Fruit fly (Drosophila melanogaster) whole organism, embryonic: ENCODE data around the gene Gr93d.

Experiments
- BEAF-32 ChIP-seq: fragments of 200-800 bp; sonication (Bioruptor generic); optimal IDR thresholded peaks from 3 replicates; lab custom pipeline; 2017; ENCODE audit warnings: missing biosample characterization, missing genetic modification characterization, mild to moderate bottlenecking, moderate library complexity, missing genetic modification reagents
- Bdp1 ChIP-seq: fragments of 200-800 bp; sonication (Bioruptor generic); optimal IDR thresholded peaks from 3 replicates; lab custom pipeline; 2016; ENCODE audit warnings: missing biosample characterization, missing genetic modification characterization
- CG10147 ChIP-seq: fragments of 200-800 bp; sonication (Bioruptor generic); optimal IDR thresholded peaks from 2 replicates; lab custom pipeline; 2019; ENCODE audit warnings: missing biosample characterization, mild to moderate bottlenecking, missing genetic modification characterization, moderate library complexity
- CG10267 ChIP-seq: fragments of 200-800 bp; sonication (Bioruptor generic); optimal IDR thresholded peaks from 2 replicates; lab custom pipeline; 2018; ENCODE audit warnings: missing biosample characterization, mild to moderate bottlenecking, missing genetic modification characterization, moderate library complexity
- CG10654 ChIP-seq: fragments of 200-800 bp; sonication (Bioruptor generic); optimal IDR thresholded peaks from 2 replicates; lab custom pipeline; 2016; ENCODE audit warnings: missing biosample characterization, missing genetic modification characterization
- CG10959 ChIP-seq: fragments of 200-800 bp; sonication (Bioruptor generic); IDR thresholded peaks from 2 replicates; pipeline ENCODE4 v1.3.6; 2022; ENCODE audit warnings: missing biosample characterization, missing genetic modification characterization
- CG12071 ChIP-seq: fragments of 200-800 bp; sonication (Bioruptor generic); optimal IDR thresholded peaks from 3 replicates; lab custom pipeline; 2018; ENCODE audit warnings: missing biosample characterization, mild to moderate bottlenecking, missing genetic modification characterization
- CG12769 ChIP-seq: fragments of 200-800 bp; sonication (Bioruptor generic); optimal IDR thresholded peaks from 2 replicates; lab custom pipeline; 2019; ENCODE audit warnings: missing biosample characterization, mild to moderate bottlenecking, missing genetic modification characterization, moderate library complexity
- CG15269 ChIP-seq: fragments of 200-800 bp; sonication (Bioruptor generic); optimal IDR thresholded peaks from 2 replicates; lab custom pipeline; 2018; ENCODE audit warnings: missing biosample characterization, mild to moderate bottlenecking, missing genetic modification characterization, moderate library complexity
- CG1647 ChIP-seq: fragments of 200-800 bp; sonication (Bioruptor generic); optimal IDR thresholded peaks from 3 replicates; lab custom pipeline; 2016; ENCODE audit warnings: missing biosample characterization, missing genetic modification characterization
- CG17359 ChIP-seq: fragments of 200-800 bp; sonication (Bioruptor generic); optimal IDR thresholded peaks from 3 replicates; lab custom pipeline; 2018; ENCODE audit warnings: missing biosample characterization, mild to moderate bottlenecking, missing genetic modification characterization, moderate library complexity
- CG17385 ChIP-seq: fragments of 200-800 bp; sonication (Bioruptor generic); optimal IDR thresholded peaks from 3 replicates; lab custom pipeline; 2018; ENCODE audit warnings: missing biosample characterization, mild to moderate bottlenecking, missing genetic modification characterization
- CG18476 ChIP-seq: fragments of 200-800 bp; sonication (Bioruptor generic); optimal IDR thresholded peaks from 2 replicates; lab custom pipeline; 2016; ENCODE audit warnings: missing biosample characterization, mild to moderate bottlenecking, missing genetic modification characterization
- CG3065 ChIP-seq: fragments of 200-800 bp; sonication (Bioruptor generic); optimal IDR thresholded peaks from 2 replicates; lab custom pipeline; 2016; ENCODE audit warnings: missing biosample characterization, missing genetic modification characterization
- CG31388 ChIP-seq: fragments of 200-800 bp; sonication (Bioruptor generic); optimal IDR thresholded peaks from 2 replicates; lab custom pipeline; 2016; ENCODE audit warnings: missing biosample characterization, missing genetic modification characterization
- CG32532 ChIP-seq: fragments of 200-800 bp; sonication (Bioruptor generic); IDR thresholded peaks from 2 replicates; pipeline ENCODE4 v1.3.6; 2022; ENCODE audit warnings: missing biosample characterization, missing genetic modification characterization
- CG32772 ChIP-seq: fragments of 200-800 bp; sonication (Bioruptor generic); IDR thresholded peaks from 2 replicates; pipeline ENCODE4 v1.3.6; 2022; ENCODE audit warnings: missing biosample characterization, missing genetic modification characterization
- CG4360 ChIP-seq: fragments of 200-800 bp; sonication (Bioruptor generic); IDR thresholded peaks from 2 replicates; pipeline ENCODE4 v1.3.6; 2022; ENCODE audit warnings: missing biosample characterization, missing genetic modification characterization
- CG4424 ChIP-seq: fragments of 200-800 bp; sonication (Bioruptor generic); optimal IDR thresholded peaks from 3 replicates; lab custom pipeline; 2016; ENCODE audit warnings: missing biosample characterization, missing genetic modification characterization
- CG9727 ChIP-seq: fragments of 200-800 bp; sonication (Bioruptor generic); optimal IDR thresholded peaks from 3 replicates; lab custom pipeline; 2017; ENCODE audit warnings: missing biosample characterization, mild to moderate bottlenecking, missing genetic modification characterization
- D19B ChIP-seq: fragments of 200-800 bp; sonication (Bioruptor generic); optimal IDR thresholded peaks from 2 replicates; lab custom pipeline; 2017; ENCODE audit warnings: missing biosample characterization, mild to moderate bottlenecking, missing genetic modification characterization
- Dfd ChIP-seq, 2 experiments: fragments of >200 bp; optimal IDR thresholded peaks; 2 replicates each; lab custom pipeline; 2017; ENCODE audit warnings: missing biosample characterization in 2 of 2, missing genetic modification characterization in 2 of 2
- Dll ChIP-seq: fragments of 200-800 bp; sonication (Bioruptor generic); IDR thresholded peaks from 4 replicates; pipeline ENCODE4 v1.3.6; 2022; ENCODE audit warnings: missing biosample characterization, missing genetic modification characterization; ENCODE audit not compliant: partially characterized antibody
- HHEX ChIP-seq: fragments of 200-800 bp; sonication (Bioruptor generic); optimal IDR thresholded peaks from 3 replicates; lab custom pipeline; 2017; ENCODE audit warnings: missing biosample characterization, mild to moderate bottlenecking, missing genetic modification characterization, missing genetic modification reagents
- HLHmδ ChIP-seq: fragments of 200-800 bp; sonication (Bioruptor generic); optimal IDR thresholded peaks from 2 replicates; lab custom pipeline; 2018; ENCODE audit warnings: missing biosample characterization, mild to moderate bottlenecking, missing genetic modification characterization, moderate library complexity
- Hr51 ChIP-seq, 2 experiments: fragments of 200-800 bp; sonication (Bioruptor generic); optimal IDR thresholded peaks; 2 replicates in 1 of 2; 3 replicates in 1 of 2; lab custom pipeline; 2016 to 2018; ENCODE audit warnings: missing biosample characterization in 2 of 2, missing genetic modification characterization in 2 of 2, mild to moderate bottlenecking in 1 of 2, moderate library complexity in 1 of 2
- Hsf ChIP-seq: fragments of 200-800 bp; sonication (Bioruptor generic); optimal IDR thresholded peaks from 3 replicates; lab custom pipeline; 2016; ENCODE audit warnings: missing biosample characterization, missing genetic modification characterization
- Myb ChIP-seq: fragments of 200-800 bp; sonication (Bioruptor generic); optimal IDR thresholded peaks from 2 replicates; lab custom pipeline; 2016; ENCODE audit warnings: missing biosample characterization, missing genetic modification characterization
- Nf-YA ChIP-seq: fragments of 200-800 bp; sonication (Bioruptor generic); IDR thresholded peaks from 2 replicates; pipeline ENCODE4 v1.3.6; 2022; ENCODE audit warnings: missing biosample characterization, missing genetic modification characterization
- Pdp1 ChIP-seq, 2 experiments: fragments of 200-800 bp; sonication (Bioruptor generic); optimal IDR thresholded peaks; 3 replicates each; lab custom pipeline; 2016; ENCODE audit warnings: missing biosample characterization in 2 of 2, missing genetic modification characterization in 2 of 2, mild to moderate bottlenecking in 1 of 2, moderate library complexity in 1 of 2
- Rfx ChIP-seq: fragments of 200-800 bp; sonication (Bioruptor generic); IDR thresholded peaks from 2 replicates; pipeline ENCODE4 v1.3.6; 2022; ENCODE audit warnings: missing biosample characterization, missing genetic modification characterization
- ase ChIP-seq: fragments of 200-800 bp; sonication (Bioruptor generic); IDR thresholded peaks from 3 replicates; pipeline ENCODE4 v1.3.6; 2022; ENCODE audit warnings: missing biosample characterization, missing genetic modification characterization
- ato ChIP-seq: fragments of 200-800 bp; sonication (Bioruptor generic); IDR thresholded peaks from 2 replicates; pipeline ENCODE4 v1.3.6; 2022; ENCODE audit warnings: missing biosample characterization, missing genetic modification characterization; ENCODE audit not compliant: partially characterized antibody
- az2 ChIP-seq: fragments of 200-800 bp; sonication (Bioruptor generic); optimal IDR thresholded peaks from 3 replicates; lab custom pipeline; 2016; ENCODE audit warnings: missing biosample characterization, missing genetic modification characterization
- bcd ChIP-seq: fragments of 200-800 bp; sonication (Bioruptor generic); optimal IDR thresholded peaks from 2 replicates; lab custom pipeline; 2017; ENCODE audit warnings: missing biosample characterization, mild to moderate bottlenecking, missing genetic modification characterization
- btn ChIP-seq: fragments of 200-800 bp; sonication (Bioruptor generic); optimal IDR thresholded peaks from 2 replicates; lab custom pipeline; 2016; ENCODE audit warnings: missing biosample characterization, missing genetic modification characterization
- cas ChIP-seq: fragments of 200-800 bp; sonication (Bioruptor generic); IDR thresholded peaks from 2 replicates; pipeline ENCODE4 v1.3.6; 2022; ENCODE audit warnings: missing biosample characterization, missing genetic modification characterization
- ci ChIP-seq: fragments of 200-800 bp; sonication (Bioruptor generic); IDR thresholded peaks from 3 replicates; pipeline ENCODE4 v1.3.6; 2022; ENCODE audit warnings: missing biosample characterization, missing genetic modification characterization
- gsb ChIP-seq: fragments of 200-800 bp; sonication (Bioruptor generic); IDR thresholded peaks from 2 replicates; pipeline ENCODE4 v1.3.6; 2022; ENCODE audit warnings: missing biosample characterization, missing genetic modification characterization
- gt ChIP-seq: fragments of 200-800 bp; sonication (Bioruptor generic); IDR thresholded peaks from 2 replicates; pipeline ENCODE4 v1.3.6; 2022; ENCODE audit warnings: missing biosample characterization, missing genetic modification characterization
- ham ChIP-seq: fragments of 200-800 bp; sonication (Bioruptor generic); IDR thresholded peaks from 2 replicates; pipeline ENCODE4 v1.3.6; 2022; ENCODE audit warnings: missing biosample characterization, missing genetic modification characterization
- jigr1 ChIP-seq: fragments of 200-800 bp; sonication (Bioruptor generic); IDR thresholded peaks from 3 replicates; pipeline ENCODE4 v1.3.6; 2022; ENCODE audit warnings: missing biosample characterization, missing genetic modification characterization
- kay ChIP-seq: fragments of 200-800 bp; sonication (Bioruptor generic); optimal IDR thresholded peaks from 2 replicates; lab custom pipeline; 2016; ENCODE audit warnings: missing biosample characterization, missing genetic modification characterization
- nmo ChIP-seq: fragments of 200-800 bp; sonication (Bioruptor generic); optimal IDR thresholded peaks from 2 replicates; lab custom pipeline; 2018; ENCODE audit warnings: missing biosample characterization, mild to moderate bottlenecking, missing genetic modification characterization, moderate library complexity
- pho ChIP-seq: fragments of 200-800 bp; sonication (Bioruptor generic); optimal IDR thresholded peaks from 2 replicates; lab custom pipeline; 2016; ENCODE audit warnings: missing biosample characterization, missing genetic modification characterization
- salm ChIP-seq: fragments of 200-800 bp; sonication (Bioruptor generic); optimal IDR thresholded peaks from 2 replicates; lab custom pipeline; 2018; ENCODE audit warnings: missing biosample characterization, mild to moderate bottlenecking, missing genetic modification characterization
- tgo ChIP-seq: fragments of 200-800 bp; sonication (Bioruptor generic); IDR thresholded peaks from 3 replicates; pipeline ENCODE4 v1.3.6; 2022; ENCODE audit warnings: missing biosample characterization, missing genetic modification characterization
- ttk ChIP-seq: fragments of 200-800 bp; sonication (Bioruptor generic); IDR thresholded peaks from 2 replicates; pipeline ENCODE4 v2.1.2; 2022; ENCODE audit warnings: missing biosample characterization, missing genetic modification characterization
- tup ChIP-seq: fragments of 200-800 bp; sonication (Bioruptor generic); optimal IDR thresholded peaks from 2 replicates; lab custom pipeline; 2016; ENCODE audit warnings: missing biosample characterization, mild to moderate bottlenecking, missing genetic modification characterization, moderate library complexity
- vnd ChIP-seq: fragments of 200-800 bp; sonication (Bioruptor generic); IDR thresholded peaks from 3 replicates; pipeline ENCODE4 v1.3.6; 2022; ENCODE audit warnings: missing biosample characterization, missing genetic modification characterization; ENCODE audit not compliant: partially characterized antibody

The Gr93d gene

dm6 chr3R:21823699-21824406 is 22.6 kb downstream of the Gr93d start (continued):
- TF ChIP-seq Nf-YA (GFP tag; lab: Robert Waterston, UW): no peak
- TF ChIP-seq CG10147 (GFP tag; lab: Kevin White, UChicago): no peak
- no peak for TF ChIP-seq CG3065 (GFP tag; lab: Kevin White, UChicago)
- TF ChIP-seq CG31388: no peak
- TF ChIP-seq kay: no peak
- no peak for TF ChIP-seq Dfd (GFP tag; optimal IDR thresholded peaks at IDR 0.05; lab: Kevin White, UChicago)
- TF ChIP-seq pho (GFP tag; lab: Kevin White, UChicago): no peak
- TF ChIP-seq CG15269: peak; percentile 28
- TF ChIP-seq nmo (GFP tag; lab: Kevin White, UChicago): peak; percentile 37
- no peak for TF ChIP-seq tup (GFP tag; lab: Kevin White, UChicago)
- no peak for TF ChIP-seq vnd (GFP tag; lab: Robert Waterston, UW)
- TF ChIP-seq CG4424 (GFP tag; lab: Kevin White, UChicago): peak; percentile 68
- TF ChIP-seq salm: no peak
- TF ChIP-seq gsb (GFP tag; lab: Robert Waterston, UW): no peak
- TF ChIP-seq HHEX (GFP tag; lab: Kevin White, UChicago): no peak
- TF ChIP-seq CG18476 (GFP tag; lab: Kevin White, UChicago): no peak
- peak; percentile 36 for TF ChIP-seq CG17359
- 0 out of 2 replicates have a peak, but pooled peaks have one; percentile 8 for TF ChIP-seq Rfx (GFP tag; lab: Robert Waterston, UW)
- peak; percentile 74 for TF ChIP-seq CG9727 (GFP tag; lab: Kevin White, UChicago)
- no peak for TF ChIP-seq Hsf (GFP tag; lab: Kevin White, UChicago)
- no peak for TF ChIP-seq D19B (GFP tag; lab: Kevin White, UChicago)
- peak; percentile 69 for TF ChIP-seq CG10959 (GFP tag; lab: Robert Waterston, UW)
- no peak for TF ChIP-seq Dll (GFP tag; lab: Robert Waterston, UW)
- TF ChIP-seq cas (GFP tag; lab: Robert Waterston, UW): no peak
- TF ChIP-seq ase (GFP tag; lab: Robert Waterston, UW): no peak
- peak; percentile 95 for TF ChIP-seq CG4360 (GFP tag; lab: Robert Waterston, UW)
- no peak for TF ChIP-seq HLHmδ (GFP tag; lab: Kevin White, UChicago)
- no peak for TF ChIP-seq ato (GFP tag; lab: Robert Waterston, UW)
- TF ChIP-seq ci (GFP tag; lab: Robert Waterston, UW): no peak
- TF ChIP-seq CG32772 (GFP tag; lab: Robert Waterston, UW): no peak
- TF ChIP-seq Hr51 (GFP tag; optimal IDR thresholded peaks at IDR 0.05; lab: Kevin White, UChicago): peak in 1 of 2 experiments; percentile 41
- TF ChIP-seq Myb (GFP tag; lab: Kevin White, UChicago): no peak
- peak; percentile 33 for TF ChIP-seq bcd
- TF ChIP-seq CG10267 (tag; lab: Kevin White, UChicago): peak; percentile 65
- TF ChIP-seq az2 (GFP tag; lab: Kevin White, UChicago): peak; percentile 4
- TF ChIP-seq CG32532 (GFP tag; lab: Robert Waterston, UW): no peak
- no peak for TF ChIP-seq gt (GFP tag; lab: Robert Waterston, UW)
- no peak for TF ChIP-seq btn
- no peak for TF ChIP-seq CG12769 (tag; lab: Kevin White, UChicago)
- no peak for TF ChIP-seq CG1647
- TF ChIP-seq CG12071 (GFP tag; lab: Kevin White, UChicago): no peak
- no peak for TF ChIP-seq ham (GFP tag; lab: Robert Waterston, UW)
- TF ChIP-seq jigr1 (GFP tag; lab: Robert Waterston, UW): no peak
- no peak for TF ChIP-seq Bdp1
- peak in 1 of 2 experiments; percentile 4 for TF ChIP-seq Pdp1 (GFP tag; optimal IDR thresholded peaks at IDR 0.05; lab: Kevin White, UChicago)
- TF ChIP-seq tgo (GFP tag; lab: Robert Waterston, UW): no peak
- TF ChIP-seq ttk (GFP tag; lab: Robert Waterston, UW): no peak
- TF ChIP-seq CG17385: peak; percentile 6
- peak; percentile 26 for TF ChIP-seq CG10654 (GFP tag; lab: Kevin White, UChicago)
- no peak for TF ChIP-seq BEAF-32 (GFP tag; lab: Kevin White, UChicago)
